Fruit fly (Drosophila melanogaster) whole organism, embryonic: Measurements from ENCODE around the gene CG32095.

Experiments
- Asciz ChIP-seq: fragments of 200-800 bp; sonication (Bioruptor generic); optimal IDR thresholded peaks from 2 replicates; lab custom pipeline; 2017; ENCODE audit warnings: missing biosample characterization, mild to moderate bottlenecking, missing genetic modification characterization, missing genetic modification reagents
- BEAF-32 ChIP-seq: fragments of 200-800 bp; sonication (Bioruptor generic); optimal IDR thresholded peaks from 3 replicates; lab custom pipeline; 2017; ENCODE audit warnings: missing biosample characterization, missing genetic modification characterization, mild to moderate bottlenecking, moderate library complexity, missing genetic modification reagents
- Bdp1 ChIP-seq: fragments of 200-800 bp; sonication (Bioruptor generic); optimal IDR thresholded peaks from 3 replicates; lab custom pipeline; 2016; ENCODE audit warnings: missing biosample characterization, missing genetic modification characterization
- CG10431 ChIP-seq: fragments of 200-800 bp; sonication (Bioruptor generic); optimal IDR thresholded peaks from 3 replicates; lab custom pipeline; 2018; ENCODE audit warnings: missing biosample characterization, mild to moderate bottlenecking, missing genetic modification characterization
- CG11504 ChIP-seq: fragments of 200-800 bp; sonication (Bioruptor generic); optimal IDR thresholded peaks from 3 replicates; lab custom pipeline; 2019; ENCODE audit warnings: missing biosample characterization, mild to moderate bottlenecking, missing genetic modification characterization, moderate library complexity
- CG12155 ChIP-seq: fragments of 200-800 bp; sonication (Bioruptor generic); optimal IDR thresholded peaks from 3 replicates; lab custom pipeline; 2016; ENCODE audit warnings: missing biosample characterization, missing genetic modification characterization
- CG14965 ChIP-seq: fragments of 200-800 bp; sonication (Bioruptor generic); optimal IDR thresholded peaks from 2 replicates; lab custom pipeline; 2016; ENCODE audit warnings: missing biosample characterization, missing genetic modification characterization, borderline replicate concordance
- CG1529 ChIP-seq: fragments of 200-800 bp; sonication (Bioruptor generic); optimal IDR thresholded peaks from 3 replicates; lab custom pipeline; 2018; ENCODE audit warnings: missing biosample characterization, missing genetic modification characterization
- CG15601 ChIP-seq: fragments of 200-800 bp; sonication (Bioruptor generic); optimal IDR thresholded peaks from 3 replicates; lab custom pipeline; 2019; ENCODE audit warnings: missing biosample characterization, mild to moderate bottlenecking, missing genetic modification characterization, moderate library complexity
- CG17328 ChIP-seq: fragments of 200-800 bp; sonication (Bioruptor generic); IDR thresholded peaks from 2 replicates; pipeline ENCODE4 v1.3.6; 2022; ENCODE audit warnings: missing biosample characterization, missing genetic modification characterization
- CG2678 ChIP-seq: fragments of 200-800 bp; sonication (Bioruptor generic); optimal IDR thresholded peaks from 3 replicates; lab custom pipeline; 2019; ENCODE audit warnings: missing biosample characterization, mild to moderate bottlenecking, missing genetic modification characterization, moderate library complexity
- CG33213 ChIP-seq: fragments of 200-800 bp; sonication (Bioruptor generic); optimal IDR thresholded peaks from 3 replicates; lab custom pipeline; 2016; ENCODE audit warnings: missing biosample characterization, missing genetic modification characterization
- CG3838 ChIP-seq: fragments of 200-800 bp; sonication (Bioruptor generic); optimal IDR thresholded peaks from 3 replicates; lab custom pipeline; 2016; ENCODE audit warnings: missing biosample characterization, missing genetic modification characterization
- CG4424 ChIP-seq: fragments of 200-800 bp; sonication (Bioruptor generic); optimal IDR thresholded peaks from 3 replicates; lab custom pipeline; 2016; ENCODE audit warnings: missing biosample characterization, missing genetic modification characterization
- CG6813 ChIP-seq: fragments of 200-800 bp; sonication (Bioruptor generic); optimal IDR thresholded peaks from 2 replicates; lab custom pipeline; 2017; ENCODE audit warnings: missing biosample characterization, missing genetic modification characterization, mild to moderate bottlenecking, moderate library complexity, missing genetic modification reagents
- CG7928 ChIP-seq: fragments of 200-800 bp; sonication (Bioruptor generic); optimal IDR thresholded peaks from 2 replicates; lab custom pipeline; 2017; ENCODE audit warnings: missing biosample characterization, mild to moderate bottlenecking, missing genetic modification characterization
- CG9797 ChIP-seq: fragments of 200-800 bp; sonication (Bioruptor generic); optimal IDR thresholded peaks from 3 replicates; lab custom pipeline; 2018; ENCODE audit warnings: missing biosample characterization, mild to moderate bottlenecking, missing genetic modification characterization
- CTCF ChIP-seq: fragments of 200-800 bp; sonication (Bioruptor generic); optimal IDR thresholded peaks from 2 replicates; lab custom pipeline; 2017; ENCODE audit warnings: missing biosample characterization, mild to moderate bottlenecking, missing genetic modification characterization, moderate library complexity
- CoRest ChIP-seq: fragments of 200-800 bp; sonication (Bioruptor generic); optimal IDR thresholded peaks from 3 replicates; lab custom pipeline; 2018; ENCODE audit warnings: missing biosample characterization, mild to moderate bottlenecking, missing genetic modification characterization, moderate library complexity
- Deaf1 ChIP-seq: fragments of 200-800 bp; optimal IDR thresholded peaks from 3 replicates; lab custom pipeline; 2019; ENCODE audit warnings: missing biosample characterization, mild to moderate bottlenecking, missing genetic modification characterization, moderate library complexity
- Doc2 ChIP-seq: fragments of 200-800 bp; sonication (Bioruptor generic); IDR thresholded peaks from 2 replicates; pipeline ENCODE4 v1.3.6; 2022; ENCODE audit warnings: missing biosample characterization, missing genetic modification characterization
- Ets65A ChIP-seq: fragments of 200-800 bp; sonication (Bioruptor generic); peaks from one replicate; lab custom pipeline; 2016; ENCODE audit warnings: missing biosample characterization, missing genetic modification characterization
- GATAe ChIP-seq: fragments of 200-800 bp; sonication (Bioruptor generic); conservative IDR thresholded peaks from 2 replicates; pipeline ENCODE4 v1.3.6; 2022; ENCODE audit warnings: missing biosample characterization, missing genetic modification characterization
- Gsc ChIP-seq: fragments of 200-800 bp; sonication (Bioruptor generic); IDR thresholded peaks from 2 replicates; pipeline ENCODE4 v1.3.6; 2022; ENCODE audit warnings: missing biosample characterization, missing genetic modification characterization
- Med ChIP-seq: fragments of 200-800 bp; sonication (Bioruptor generic); peaks from one replicate; lab custom pipeline; 2016; ENCODE audit warnings: missing biosample characterization, missing genetic modification characterization, mild to moderate bottlenecking, inconsistent platforms, moderate library complexity
- Ravus ChIP-seq: fragments of 200-800 bp; sonication (Bioruptor generic); IDR thresholded peaks from 2 replicates; pipeline ENCODE4 v1.3.6; 2022; ENCODE audit warnings: missing biosample characterization, missing genetic modification characterization
- Side ChIP-seq: fragments of 200-800 bp; sonication (Bioruptor generic); optimal IDR thresholded peaks from 2 replicates; lab custom pipeline; 2016; ENCODE audit warnings: missing biosample characterization, missing genetic modification characterization
- ara ChIP-seq: fragments of 200-800 bp; sonication (Bioruptor generic); IDR thresholded peaks from 2 replicates; pipeline ENCODE4 v1.3.6; 2022; ENCODE audit warnings: missing biosample characterization, missing genetic modification characterization
- bigmax ChIP-seq: fragments of 200-800 bp; sonication (Bioruptor generic); optimal IDR thresholded peaks from 2 replicates; lab custom pipeline; 2018; ENCODE audit warnings: missing biosample characterization, mild to moderate bottlenecking, missing genetic modification characterization
- crp ChIP-seq, 2 experiments: fragments of 200-800 bp; sonication (Bioruptor generic); optimal IDR thresholded peaks; 2 replicates in 1 of 2; 3 replicates in 1 of 2; lab custom pipeline; 2017; ENCODE audit warnings: missing biosample characterization in 2 of 2, missing genetic modification characterization in 2 of 2, mild to moderate bottlenecking in 1 of 2, moderate library complexity in 1 of 2
- dysf ChIP-seq: fragments of 200-800 bp; sonication (Bioruptor generic); IDR thresholded peaks from 3 replicates; pipeline ENCODE4 v1.3.6; 2022; ENCODE audit warnings: missing biosample characterization, missing genetic modification characterization
- exex ChIP-seq: fragments of 200-800 bp; sonication (Bioruptor generic); optimal IDR thresholded peaks from 4 replicates; lab custom pipeline; 2018; ENCODE audit warnings: missing biosample characterization, mild to moderate bottlenecking, missing genetic modification characterization, moderate library complexity
- eyg ChIP-seq: fragments of 200-800 bp; sonication (Bioruptor generic); optimal IDR thresholded peaks from 3 replicates; lab custom pipeline; 2016; ENCODE audit warnings: missing biosample characterization, missing genetic modification characterization
- fru ChIP-seq: fragments of >200 bp; optimal IDR thresholded peaks from 2 replicates; lab custom pipeline; 2017
- h ChIP-seq: fragments of >200 bp; optimal IDR thresholded peaks from 2 replicates; lab custom pipeline; 2017
- lab ChIP-seq: fragments of 200-800 bp; sonication (Bioruptor generic); optimal IDR thresholded peaks from 3 replicates; lab custom pipeline; 2017; ENCODE audit warnings: missing biosample characterization, missing genetic modification characterization, mild to moderate bottlenecking, moderate library complexity, missing genetic modification reagents
- onecut ChIP-seq: fragments of 200-800 bp; sonication (Bioruptor generic); IDR thresholded peaks from 2 replicates; pipeline ENCODE4 v1.3.6; 2022; ENCODE audit warnings: missing biosample characterization, missing genetic modification characterization
- ro ChIP-seq: fragments of 200-800 bp; sonication (Bioruptor generic); IDR thresholded peaks from 2 replicates; pipeline ENCODE4 v1.3.6; 2022; ENCODE audit warnings: missing biosample characterization, missing genetic modification characterization
- row ChIP-seq: fragments of 200-800 bp; sonication (Bioruptor generic); IDR thresholded peaks from 3 replicates; pipeline ENCODE4 v1.3.6; 2022; ENCODE audit warnings: missing biosample characterization, missing genetic modification characterization
- sens ChIP-seq: fragments of 200-800 bp; sonication (Bioruptor generic); peaks from one replicate; lab custom pipeline; 2016; ENCODE audit warnings: missing biosample characterization, missing genetic modification characterization
- shn ChIP-seq: fragments of 200-800 bp; sonication (Bioruptor generic); optimal IDR thresholded peaks from 3 replicates; lab custom pipeline; 2016; ENCODE audit warnings: missing biosample characterization, missing genetic modification characterization
- sna ChIP-seq: fragments of 200-800 bp; sonication (Bioruptor generic); IDR thresholded peaks from 2 replicates; pipeline ENCODE4 v1.3.6; 2022; ENCODE audit warnings: missing biosample characterization, missing genetic modification characterization; ENCODE audit not compliant: partially characterized antibody
- zen2 ChIP-seq: fragments of 200-800 bp; sonication (Bioruptor generic); IDR thresholded peaks from 3 replicates; pipeline ENCODE4 v1.3.6; 2022; ENCODE audit warnings: missing biosample characterization, missing genetic modification characterization; ENCODE audit not compliant: partially characterized antibody

Gene CG32095

dm6 chr3L:11863587-11863986 lies 38.1 kb upstream of the CG32095 start (continued):
- TF ChIP-seq h (no peak), CG1529 (GFP tag; lab: Kevin White, UChicago) (no peak), CG10431 (GFP tag; lab: Kevin White, UChicago) (no peak), eyg (GFP tag; lab: Kevin White, UChicago) (no peak), fru (lab: Kevin White, UChicago) (no peak)

dm6 chr3L:11862266-11862665 lies 36.7 kb upstream of the CG32095 start:
- TF ChIP-seq sens (peak; percentile 56), ro (GFP tag; lab: Robert Waterston, UW) (no peak), Doc2 (GFP tag; lab: Robert Waterston, UW) (0 out of 2 replicates have a peak, but pooled peaks have one; percentile 26), Med (GFP tag; lab: Kevin White, UChicago) (peak; percentile 22), Ets65A (GFP tag; lab: Kevin White, UChicago) (peak; percentile 66), CG4424 (GFP tag; lab: Kevin White, UChicago) (no peak)

- TF ChIP-seq CG11504 (tag; lab: Kevin White, UChicago) (peak; percentile 7), CG33213 (no peak), lab (peak; percentile 1), Med (GFP tag; lab: Kevin White, UChicago) (peak; percentile 68), Side (GFP tag; lab: Kevin White, UChicago) (no peak), Bdp1 (GFP tag; lab: Kevin White, UChicago) (no peak), CG6813 (GFP tag; lab: Kevin White, UChicago) (no peak), CoRest (no peak)
- TF ChIP-seq, all 482 proteins: peak for 3
Measured at dm6 chr3L:11858745-11859144, 33.2 kb upstream of the CG32095 start.

- TF ChIP-seq Gsc (GFP tag; lab: Robert Waterston, UW), result no peak
- TF ChIP-seq CTCF (GFP tag; lab: Kevin White, UChicago), result peak; percentile 76
Measured at dm6 chr3L:11852924-11853323, 27.4 kb upstream of the CG32095 start.

- TF ChIP-seq Asciz (GFP tag; lab: Kevin White, UChicago) (no peak), dysf (GFP tag; lab: Robert Waterston, UW) (0 out of 3 replicates have a peak, but pooled peaks have one; percentile 12)
Measured at dm6 chr3L:11847703-11848102, 22.2 kb upstream of the CG32095 start, which contains the start of gene CG12521. Gene CG12521 (minus strand): TSS chr3L:11847803.

- TF ChIP-seq CTCF (GFP tag; lab: Kevin White, UChicago), result no peak
- peak; percentile 77 for TF ChIP-seq Deaf1
- no peak for TF ChIP-seq sna
- no peak for TF ChIP-seq CG17328 (GFP tag; lab: Robert Waterston, UW)
- TF ChIP-seq CoRest, result peak; percentile 1
- TF ChIP-seq GATAe (GFP tag; lab: Robert Waterston, UW), result peak; percentile 77
- no peak for TF ChIP-seq crp (GFP tag; optimal IDR thresholded peaks at IDR 0.05; lab: Kevin White, UChicago)
- TF ChIP-seq bigmax (GFP tag; lab: Kevin White, UChicago), result no peak
- no peak for TF ChIP-seq CG12155
- no peak for TF ChIP-seq onecut (GFP tag; lab: Robert Waterston, UW)
- peak; percentile 62 for TF ChIP-seq CG7928 (GFP tag; lab: Kevin White, UChicago)
- TF ChIP-seq CG3838 (GFP tag; lab: Kevin White, UChicago), result no peak
- TF ChIP-seq CG15601 (tag; lab: Kevin White, UChicago), result peak; percentile 47
- TF ChIP-seq row, result 0 out of 3 replicates have a peak, but pooled peaks have one; percentile 31
- no peak for TF ChIP-seq zen2 (GFP tag; lab: Robert Waterston, UW)
- peak; percentile 18 for TF ChIP-seq exex (tag; lab: Kevin White, UChicago)
- no peak for TF ChIP-seq ara
- TF ChIP-seq CG2678 (tag; lab: Kevin White, UChicago), result no peak
- TF ChIP-seq CG9797 (GFP tag; lab: Kevin White, UChicago), result no peak
- TF ChIP-seq Ravus, result no peak
- no peak for TF ChIP-seq shn (GFP tag; lab: Kevin White, UChicago)
- peak; percentile 7 for TF ChIP-seq BEAF-32 (GFP tag; lab: Kevin White, UChicago)
- no peak for TF ChIP-seq CG14965 (GFP tag; lab: Kevin White, UChicago)
Measured at dm6 chr3L:11836575-11837077, 11.1 kb upstream of the CG32095 start, which contains the start of gene CG43064. Gene CG43064 (minus strand): TSS chr3L:11836721.
